Worm (Caenorhabditis elegans) whole organism, L2 larva: ENCODE results near the gene tbc-11.
A peak's percentile ranks its signal among the peaks of the same experiment; 100 is the strongest.

Experiments used
- F13H6.1 ChIP-seq: sonication (generic microtip); optimal IDR thresholded peaks from 2 replicates; lab custom pipeline; 2016; ENCODE audit warnings: missing genetic modification characterization, missing compliant biosample characterization
- ceh-82 ChIP-seq: fragments of 150-350 bp; optimal IDR thresholded peaks from 2 replicates; lab custom pipeline; 2014; ENCODE audit warnings: missing biosample characterization, missing genetic modification characterization
- elt-1 ChIP-seq: fragments of 150-350 bp; optimal IDR thresholded peaks from 2 replicates; lab custom pipeline; 2014; ENCODE audit warnings: missing biosample characterization, missing genetic modification characterization
- elt-3 ChIP-seq: sonication (generic microtip); optimal IDR thresholded peaks from 2 replicates; lab custom pipeline; 2017; ENCODE audit warnings: missing biosample characterization, missing genetic modification characterization
- fos-1 ChIP-seq: fragments of 150-350 bp; optimal IDR thresholded peaks from 2 replicates; lab custom pipeline; 2014; ENCODE audit warnings: missing biosample characterization, missing genetic modification characterization
- nhr-237 ChIP-seq: fragments of 150-350 bp; optimal IDR thresholded peaks from 2 replicates; lab custom pipeline; 2014; ENCODE audit warnings: missing biosample characterization, missing genetic modification characterization
- snpc-4 ChIP-seq: fragments of 150-350 bp; optimal IDR thresholded peaks from 2 replicates; lab custom pipeline; 2014; ENCODE audit warnings: missing biosample characterization, missing genetic modification characterization
- unc-55 ChIP-seq: fragments of 150-350 bp; sonication (generic microtip); optimal IDR thresholded peaks from 3 replicates; lab custom pipeline; 2014; ENCODE audit warnings: missing biosample characterization, missing genetic modification reagents, missing genetic modification characterization
- unc-62 ChIP-seq: fragments of 150-350 bp; optimal IDR thresholded peaks from 2 replicates; lab custom pipeline; 2014; ENCODE audit warnings: missing biosample characterization, missing genetic modification reagents, missing genetic modification characterization
- zag-1 ChIP-seq: fragments of 150-350 bp; optimal IDR thresholded peaks from 2 replicates; lab custom pipeline; 2014; ENCODE audit warnings: missing biosample characterization, missing genetic modification characterization
- ztf-11 ChIP-seq: sonication (generic microtip); optimal IDR thresholded peaks from 2 replicates; lab custom pipeline; 2017; ENCODE audit warnings: missing biosample characterization, missing genetic modification characterization

- no peak for TF ChIP-seq unc-55 (GFP tag; lab: Kevin White, UChicago)
- TF ChIP-seq elt-3 (tag; lab: Kevin White, UChicago): no peak
- TF ChIP-seq unc-62: no peak
- TF ChIP-seq ceh-82: no peak
- no peak for TF ChIP-seq elt-1
- TF ChIP-seq ztf-11 (tag; lab: Kevin White, UChicago): no peak
- TF ChIP-seq zag-1 (tag; lab: Kevin White, UChicago): no peak
- TF ChIP-seq F13H6.1: no peak
- TF ChIP-seq nhr-237 (tag; lab: Kevin White, UChicago): no peak
- no peak for TF ChIP-seq snpc-4 (tag; lab: Kevin White, UChicago)
- peak; percentile 75 for TF ChIP-seq fos-1 (tag; lab: Kevin White, UChicago)
These were observed 13.6 kb downstream of the tbc-11 start, which contains the start of gene F53H8.3 for ce11 chrX:938269-938883.
